Fruit fly (Drosophila melanogaster): ENCODE measurements around the gene CG10431.

CG10431 gene

dm6 chr2L:18985201-18986124, 11.0 kb downstream of the CG10431 start:
- TF ChIP-seq Eip78C (GFP tag) (peak; percentile 67), cyc (GFP tag; optimal IDR thresholded peaks at IDR 0.05) (peak; percentile 11), Hr39 (GFP tag; optimal IDR thresholded peaks at IDR 0.05) (peak; percentile 35), CG31627 (GFP tag; optimal IDR thresholded peaks at IDR 0.05) (peak; percentile 49), Eip93F (GFP tag; optimal IDR thresholded peaks at IDR 0.05) (no peak), CG6792 (GFP tag; optimal IDR thresholded peaks at IDR 0.05) (peak; percentile 1), Hr4 (GFP tag; optimal IDR thresholded peaks at IDR 0.05) (peak; percentile 35), achi (GFP tag; optimal IDR thresholded peaks at IDR 0.05) (peak; percentile 21), CG32006 (GFP tag; optimal IDR thresholded peaks at IDR 0.05) (peak; percentile 42), CG34406 (GFP tag; optimal IDR thresholded peaks at IDR 0.05) (no peak), Ets96B (tag; optimal IDR thresholded peaks at IDR 0.05) (no peak), OdsH (GFP tag; optimal IDR thresholded peaks at IDR 0.05) (peak; percentile 1), acj6 (GFP tag; optimal IDR thresholded peaks at IDR 0.05) (peak; percentile 3), CG15336 (GFP tag; IDR thresholded peaks at IDR 0.05) (0 out of 2 replicates have a peak, but pooled peaks have one; percentile 36), CG16779 (tag; optimal IDR thresholded peaks at IDR 0.05) (no peak), CG8119 (GFP tag; IDR thresholded peaks at IDR 0.05) (peak; percentile 26; the same call in 1 of the 3 replicates), topi (GFP tag; optimal IDR thresholded peaks at IDR 0.05) (peak; percentile 5), esn (GFP tag; optimal IDR thresholded peaks at IDR 0.05) (peak; percentile 42), Sox14 (GFP tag; optimal IDR thresholded peaks at IDR 0.05) (peak; percentile 17), vri (GFP tag; optimal IDR thresholded peaks at IDR 0.05) (peak; percentile 22), dsx (GFP tag; optimal IDR thresholded peaks at IDR 0.05; ENCODE audit: poor library complexity, severe bottlenecking) (no peak)

dm6 chr2L:18986125-18986498, 11.6 kb downstream of the CG10431 start:
- TF ChIP-seq CG6854 (GFP tag; optimal IDR thresholded peaks at IDR 0.05), result no peak
- no peak for TF ChIP-seq CG3919 (GFP tag; optimal IDR thresholded peaks at IDR 0.05)

dm6 chr2L:18987078-18987895, 12.8 kb downstream of the CG10431 start, which contains the start of the genes Swip-1 and EMC5:
TSS of gene Swip-1 (minus strand) at chr2L:18987280.
TSS of gene EMC5 (plus strand) at chr2L:18987707.
- TF ChIP-seq dac (GFP tag; optimal IDR thresholded peaks at IDR 0.05) (no peak), Hr4 (GFP tag; optimal IDR thresholded peaks at IDR 0.05) (peak; percentile 49), fd85E (GFP tag; optimal IDR thresholded peaks at IDR 0.05) (no peak), CG34406 (GFP tag; optimal IDR thresholded peaks at IDR 0.05) (peak; percentile 48), fkh (GFP tag; optimal IDR thresholded peaks at IDR 0.05) (no peak), Ets21C (GFP tag; optimal IDR thresholded peaks at IDR 0.05) (no peak), CG31627 (GFP tag; optimal IDR thresholded peaks at IDR 0.05) (peak; percentile 26), Hr39 (GFP tag; optimal IDR thresholded peaks at IDR 0.05) (no peak), topi (GFP tag; optimal IDR thresholded peaks at IDR 0.05) (peak; percentile 17), CG11294 (GFP tag; IDR thresholded peaks at IDR 0.05) (no peak), Gug (GFP tag; IDR thresholded peaks at IDR 0.05) (no peak), acj6 (GFP tag; optimal IDR thresholded peaks at IDR 0.05) (peak; percentile 35), CG11902 (GFP tag; optimal IDR thresholded peaks at IDR 0.05) (peak; percentile 51), CG4318 (GFP tag; optimal IDR thresholded peaks at IDR 0.05) (peak; percentile 33), CG3919 (GFP tag; optimal IDR thresholded peaks at IDR 0.05) (peak; percentile 50), CG32006 (GFP tag; optimal IDR thresholded peaks at IDR 0.05) (peak; percentile 48), Lpt (GFP tag; optimal IDR thresholded peaks at IDR 0.05) (no peak), Eip78C (GFP tag) (peak; percentile 56), CG6808 (GFP tag; optimal IDR thresholded peaks at IDR 0.05) (peak; percentile 35), pdm3 (GFP tag; optimal IDR thresholded peaks at IDR 0.05) (peak; percentile 2), fd59A (GFP tag; optimal IDR thresholded peaks at IDR 0.05) (no peak), Met (GFP tag; optimal IDR thresholded peaks at IDR 0.05) (peak; percentile 13), spab (GFP tag; optimal IDR thresholded peaks at IDR 0.05) (no peak), CG15336 (GFP tag; IDR thresholded peaks at IDR 0.05) (no peak), CG11762 (GFP tag; optimal IDR thresholded peaks at IDR 0.05; ENCODE audit: insufficient read depth) (no peak), Blimp-1 (GFP tag; optimal IDR thresholded peaks at IDR 0.05) (no peak), CG3032 (tag; optimal IDR thresholded peaks at IDR 0.05) (peak; percentile 66), CG8632 (GFP tag; optimal IDR thresholded peaks at IDR 0.05) (no peak), vri (GFP tag; optimal IDR thresholded peaks at IDR 0.05) (peak; percentile 27), Ets96B (tag; optimal IDR thresholded peaks at IDR 0.05) (peak; percentile 46), Eip93F (GFP tag; optimal IDR thresholded peaks at IDR 0.05) (no peak), net (GFP tag; optimal IDR thresholded peaks at IDR 0.05) (peak; percentile 20), CG7368 (GFP tag; optimal IDR thresholded peaks at IDR 0.05) (no peak)

Measured in whole organism, prepupa.